Worm (Caenorhabditis elegans) whole organism, late embryonic: Measurements from ENCODE around the gene fbxb-45.

Source experiments
- Y22D7AL.16 ChIP-seq: sonication (generic microtip); optimal IDR thresholded peaks from 2 replicates; lab custom pipeline; 2016; ENCODE audit warnings: missing genetic modification characterization, missing compliant biosample characterization
- ahr-1 ChIP-seq: sonication (generic microtip); optimal IDR thresholded peaks from 2 replicates; lab custom pipeline; 2016; ENCODE audit warnings: missing genetic modification characterization, missing compliant biosample characterization
- dve-1 ChIP-seq: sonication (generic microtip); optimal IDR thresholded peaks from 2 replicates; lab custom pipeline; 2017; ENCODE audit warnings: antibody characterized with exemption, mild to moderate bottlenecking, missing genetic modification characterization, missing compliant biosample characterization
- hlh-13 ChIP-seq: fragments of 200-800 bp; sonication (Bioruptor generic); optimal IDR thresholded peaks from 2 replicates; lab custom pipeline; 2018; ENCODE audit warnings: mild to moderate bottlenecking, missing genetic modification characterization, missing compliant biosample characterization
- hlh-8 ChIP-seq: sonication (generic microtip); optimal IDR thresholded peaks from 2 replicates; lab custom pipeline; 2016; ENCODE audit warnings: missing genotype, missing genetic modification characterization, missing compliant biosample characterization
- madf-2 ChIP-seq: sonication (generic microtip); optimal IDR thresholded peaks from 2 replicates; lab custom pipeline; 2017; ENCODE audit warnings: missing genetic modification characterization, missing compliant biosample characterization
- tbx-2 ChIP-seq: sonication (generic microtip); optimal IDR thresholded peaks from 2 replicates; lab custom pipeline; 2016; ENCODE audit warnings: missing genetic modification characterization, missing compliant biosample characterization

DNA sequence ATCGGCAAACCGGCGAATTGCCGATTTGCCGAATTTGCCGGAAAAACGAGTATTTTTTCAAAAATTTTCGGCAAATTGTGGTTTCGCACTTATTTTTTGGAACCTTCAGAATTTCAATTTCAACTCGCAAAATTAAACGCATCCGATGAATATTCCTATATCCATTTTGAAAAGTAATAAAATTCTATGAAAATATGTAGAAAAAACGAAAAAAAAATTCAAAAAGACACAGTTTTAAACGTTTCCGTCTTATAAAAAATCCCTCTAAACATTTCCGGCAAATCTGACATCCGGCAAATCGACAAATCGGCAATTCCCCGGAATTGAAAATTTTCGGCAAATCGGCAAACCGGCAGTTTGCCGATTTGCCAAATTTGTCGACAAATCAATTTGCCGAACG is 1.9 kb upstream of the fbxb-45 start, which contains the start of gene str-148:
- TF ChIP-seq hlh-13 (GFP tag; lab: Kevin White, UChicago) = no peak
- no peak for TF ChIP-seq madf-2
- no peak for TF ChIP-seq ahr-1
- TF ChIP-seq hlh-8 (tag; lab: Kevin White, UChicago) = no peak
- no peak for TF ChIP-seq tbx-2 (tag; lab: Kevin White, UChicago)
- TF ChIP-seq Y22D7AL.16 (tag; lab: Kevin White, UChicago) = no peak
- TF ChIP-seq dve-1 (tag; lab: Kevin White, UChicago) = no peak
